Worm (Caenorhabditis elegans) whole organism, early embryonic: ENCODE data around the gene T28A11.3.

Experiments used
- B0310.2 ChIP-seq: sonication (generic microtip); optimal IDR thresholded peaks from 2 replicates; lab custom pipeline; 2016; ENCODE audit warnings: mild to moderate bottlenecking, missing genetic modification characterization, missing compliant biosample characterization
- ama-1 ChIP-seq: fragments of 150-350 bp; optimal IDR thresholded peaks from 2 replicates; lab custom pipeline; 2014
- ceh-13 ChIP-seq: fragments of 200-800 bp; sonication (Bioruptor generic); optimal IDR thresholded peaks from 2 replicates; lab custom pipeline; 2018; ENCODE audit warnings: mild to moderate bottlenecking, missing genetic modification characterization, missing compliant biosample characterization
- ceh-36 ChIP-seq: sonication (generic microtip); optimal IDR thresholded peaks from 2 replicates; lab custom pipeline; 2016; ENCODE audit warnings: missing genetic modification characterization, inconsistent platforms, missing compliant biosample characterization
- ets-7 ChIP-seq: sonication (generic microtip); optimal IDR thresholded peaks from 2 replicates; lab custom pipeline; 2016; ENCODE audit warnings: missing genotype, missing genetic modification characterization, missing compliant biosample characterization
- flt-1 ChIP-seq: fragments of 200-800 bp; sonication (Bioruptor generic); IDR thresholded peaks from 2 replicates; pipeline ENCODE4 v1.3.6; 2022; ENCODE audit warnings: missing genetic modification characterization, missing compliant biosample characterization
- hmbx-1 ChIP-seq: sonication (generic microtip); optimal IDR thresholded peaks from 2 replicates; lab custom pipeline; 2016; ENCODE audit warnings: mild to moderate bottlenecking, missing genetic modification characterization, missing compliant biosample characterization
- hmg-4 ChIP-seq: fragments of 200-800 bp; sonication (Bioruptor generic); optimal IDR thresholded peaks from 2 replicates; lab custom pipeline; 2018; ENCODE audit warnings: mild to moderate bottlenecking, missing genetic modification characterization, missing compliant biosample characterization
- hnd-1 ChIP-seq: sonication (generic microtip); optimal IDR thresholded peaks from 2 replicates; lab custom pipeline; 2016; ENCODE audit warnings: missing genetic modification characterization, missing compliant biosample characterization
- pes-1 ChIP-seq: fragments of 200-800 bp; sonication (Bioruptor generic); IDR thresholded peaks from 2 replicates; pipeline ENCODE4 v1.3.6; 2022; ENCODE audit warnings: missing genetic modification reagents, missing genetic modification characterization, missing compliant biosample characterization
- scrt-1 ChIP-seq: fragments of 200-800 bp; sonication (Bioruptor generic); IDR thresholded peaks from 2 replicates; pipeline ENCODE4 v1.3.6; 2022; ENCODE audit warnings: missing genetic modification characterization, missing compliant biosample characterization
- sea-1 ChIP-seq: fragments of 200-800 bp; sonication (Bioruptor generic); conservative IDR thresholded peaks from 2 replicates; pipeline ENCODE4 v1.3.6; 2022; ENCODE audit warnings: missing genetic modification characterization, missing compliant biosample characterization
- tbx-11 ChIP-seq: fragments of 200-800 bp; sonication (Bioruptor generic); IDR thresholded peaks from 2 replicates; pipeline ENCODE4 v1.3.6; 2022; ENCODE audit warnings: missing genetic modification characterization, missing compliant biosample characterization
- tra-4 ChIP-seq: sonication (generic microtip); optimal IDR thresholded peaks from 2 replicates; lab custom pipeline; 2017; ENCODE audit warnings: missing genetic modification characterization, missing compliant biosample characterization

ce11 chrV:3257277-3257676, 17.9 kb upstream of the T28A11.3 start, which contains the start of gene T28A11.22:
- TF ChIP-seq ets-7 (tag; lab: Kevin White, UChicago) (no peak), ceh-13 (no peak), tra-4 (no peak), hmg-4 (GFP tag; lab: Kevin White, UChicago) (no peak), ama-1 (lab: Kevin White, UChicago) (no peak), hnd-1 (tag; lab: Kevin White, UChicago) (no peak), scrt-1 (GFP tag; lab: Robert Waterston, UW) (no peak), sea-1 (GFP tag; lab: Robert Waterston, UW) (no peak), pes-1 (GFP tag; lab: Robert Waterston, UW) (no peak), hmbx-1 (tag; lab: Kevin White, UChicago) (no peak), flt-1 (GFP tag; lab: Robert Waterston, UW) (no peak), B0310.2 (tag; lab: Kevin White, UChicago) (no peak), ceh-36 (tag; lab: Kevin White, UChicago) (no peak), tbx-11 (GFP tag; lab: Robert Waterston, UW) (no peak)
